Worm (Caenorhabditis elegans): Measurements from ENCODE around the gene Y55F3AM.13.
"Not testable (repeated sequence)": the region's sequence is repeated elsewhere in the genome, so short reads cannot be mapped to it uniquely, and the experiment has no call there.

The Y55F3AM.13 gene

DNA sequence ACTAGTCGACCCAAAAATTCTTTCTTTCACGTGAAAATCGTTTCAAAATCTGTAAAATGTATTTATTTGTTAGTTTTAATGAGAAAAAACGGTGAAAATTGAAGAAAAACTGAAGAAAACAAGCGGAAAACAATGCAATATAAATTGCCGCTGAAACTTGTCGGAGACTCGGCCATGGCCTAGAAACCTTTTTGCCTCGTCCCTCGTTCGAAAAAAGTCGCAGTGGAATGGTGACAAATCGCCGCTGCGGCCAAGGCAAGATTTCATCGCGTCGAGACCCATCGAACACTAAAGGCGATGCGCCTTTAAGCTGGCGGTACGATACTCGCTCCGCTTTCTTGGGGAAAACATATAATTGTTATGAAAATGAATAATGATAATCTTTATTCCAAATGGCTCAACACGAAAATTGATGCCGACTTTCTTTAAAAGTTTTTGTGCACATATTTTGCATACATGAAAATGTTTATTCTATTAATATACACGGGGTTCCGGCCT is 4.4 kb downstream of the Y55F3AM.13 start, which contains the start of gene Y55F3AM.21:
TSS of gene Y55F3AM.21 (minus strand) at position 51 of the 498 bp plus-strand sequence.
- TF ChIP-seq nhr-28, mab-5, cnd-1 (tag; optimal IDR thresholded peaks at IDR 0.05): not testable (repeated sequence)

DNA sequence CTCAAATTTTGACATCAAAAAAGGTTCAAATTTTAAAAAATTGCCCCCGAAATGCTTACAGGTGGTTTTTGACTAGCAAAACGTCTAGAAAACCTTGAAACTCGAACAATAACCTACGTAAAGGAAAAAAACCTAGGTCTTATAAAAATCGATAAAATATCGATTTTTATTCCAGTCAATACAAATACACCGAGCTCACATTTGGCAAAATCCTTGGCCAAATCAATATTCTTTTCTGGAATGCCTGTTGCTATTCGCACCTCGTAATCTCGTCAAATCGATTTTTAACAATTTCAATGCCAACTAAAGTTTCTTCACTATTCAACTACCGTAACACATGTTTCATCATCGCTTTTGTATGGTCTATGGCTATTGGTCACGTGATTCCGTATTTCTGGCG is 9.1 kb downstream of the Y55F3AM.13 start:
- no peak for TF ChIP-seq mab-5 (tag; optimal IDR thresholded peaks at IDR 0.05)

DNA sequence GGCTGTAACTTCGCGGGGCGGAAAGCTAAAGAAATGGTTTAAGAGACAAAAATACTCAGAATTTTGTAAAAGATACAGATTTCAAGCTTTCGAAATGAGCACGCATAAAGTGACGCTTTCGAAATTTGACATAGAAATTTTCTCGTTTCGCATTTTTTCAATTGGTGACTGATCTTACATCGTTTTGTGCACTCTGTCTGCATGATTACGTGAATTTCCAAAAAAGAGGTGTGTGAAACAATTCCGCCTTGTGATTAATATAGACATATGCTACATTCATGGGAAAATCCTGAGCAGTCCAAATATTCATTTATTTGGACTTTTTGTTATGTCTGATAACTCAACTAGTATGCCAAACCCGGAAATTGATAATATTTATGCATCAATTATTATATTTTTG is 10.4 kb downstream of the Y55F3AM.13 start, which contains the start of gene srx-12:
TSS of gene srx-12 (plus strand) at position 301 of the 400 bp plus-strand sequence.
- TF ChIP-seq lin-32 (GFP tag; optimal IDR thresholded peaks at IDR 0.05) = no peak
- TF ChIP-seq mab-5 (tag; optimal IDR thresholded peaks at IDR 0.05) = no peak
- no peak for TF ChIP-seq M03D4.4 (tag; optimal IDR thresholded peaks at IDR 0.05)
- no peak for TF ChIP-seq blmp-1 (tag; optimal IDR thresholded peaks at IDR 0.05)
- TF ChIP-seq ceh-39 (tag; optimal IDR thresholded peaks at IDR 0.05) = no peak
- TF ChIP-seq zip-8 (tag; optimal IDR thresholded peaks at IDR 0.05) = no peak
- TF ChIP-seq elt-3 (tag; optimal IDR thresholded peaks at IDR 0.05) = no peak
- TF ChIP-seq unc-39 (tag; optimal IDR thresholded peaks at IDR 0.05) = no peak
- TF ChIP-seq hlh-1 (tag; optimal IDR thresholded peaks at IDR 0.05) = no peak

DNA sequence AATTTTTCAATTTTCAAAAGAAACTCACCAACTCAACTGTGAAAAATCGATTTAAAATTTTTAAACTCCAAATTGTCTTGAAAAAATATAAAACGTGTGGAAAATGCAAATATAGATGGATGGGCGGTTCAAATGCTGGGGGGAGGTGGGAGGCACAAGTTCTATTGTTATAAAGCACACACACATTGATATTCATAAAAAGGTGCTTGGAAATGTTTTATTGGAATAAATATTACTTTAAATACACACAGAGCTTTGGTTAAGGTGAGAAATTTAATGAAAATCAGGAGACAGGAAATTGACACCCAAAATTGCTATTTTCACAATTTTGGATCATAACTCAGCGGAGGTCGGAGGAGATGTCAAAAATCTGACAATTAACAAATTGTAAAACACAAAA is 11.8 kb downstream of the Y55F3AM.13 start, which contains the start of gene Y55F3AM.11:
TSS of gene Y55F3AM.11 (minus strand) at position 101 of the 400 bp plus-strand sequence.
- TF ChIP-seq lin-13 (tag; optimal IDR thresholded peaks at IDR 0.05) (no peak), mep-1 (tag; optimal IDR thresholded peaks at IDR 0.05) (no peak), sptf-1 (tag; optimal IDR thresholded peaks at IDR 0.05) (no peak), unc-39 (tag; optimal IDR thresholded peaks at IDR 0.05) (no peak), hlh-1 (tag; optimal IDR thresholded peaks at IDR 0.05) (no peak), elt-3 (tag; optimal IDR thresholded peaks at IDR 0.05) (no peak), nhr-2 (tag; optimal IDR thresholded peaks at IDR 0.05) (no peak), snpc-4 (tag; optimal IDR thresholded peaks at IDR 0.05) (no peak), blmp-1 (tag; optimal IDR thresholded peaks at IDR 0.05) (no peak), pha-4 (tag; optimal IDR thresholded peaks at IDR 0.05) (no peak), nhr-76 (tag; optimal IDR thresholded peaks at IDR 0.05) (no peak), mls-2 (tag; optimal IDR thresholded peaks at IDR 0.05) (no peak), lin-32 (GFP tag; optimal IDR thresholded peaks at IDR 0.05) (no peak), ceh-43 (GFP tag; optimal IDR thresholded peaks at IDR 0.05) (no peak), ztf-11 (tag; optimal IDR thresholded peaks at IDR 0.05) (no peak), nhr-28 (tag; optimal IDR thresholded peaks at IDR 0.05) (no peak)

DNA sequence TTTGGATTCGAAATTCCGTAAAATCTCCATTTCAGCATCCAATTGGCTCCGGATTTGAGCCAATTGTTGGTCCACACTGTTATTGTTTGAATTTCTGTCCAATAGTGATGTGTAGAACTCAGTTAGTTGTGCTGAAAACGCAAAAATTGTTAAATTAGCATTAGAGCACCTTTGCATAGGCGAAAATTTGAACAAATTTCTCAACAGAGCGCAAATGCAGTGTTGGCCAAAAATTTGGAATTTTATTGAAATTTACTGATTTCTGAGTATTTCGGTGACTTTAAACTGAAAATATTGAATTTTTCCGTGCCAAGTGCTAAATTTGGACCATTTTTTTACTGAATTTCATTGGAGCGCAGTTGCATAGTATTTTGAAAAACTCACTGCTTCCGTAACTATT is 15.6 kb downstream of the Y55F3AM.13 start:
- TF ChIP-seq zip-8 (tag; optimal IDR thresholded peaks at IDR 0.05) (no peak), nhr-76 (tag; optimal IDR thresholded peaks at IDR 0.05) (no peak), elt-3 (tag; optimal IDR thresholded peaks at IDR 0.05) (no peak), blmp-1 (tag; optimal IDR thresholded peaks at IDR 0.05) (no peak), mls-2 (tag; optimal IDR thresholded peaks at IDR 0.05) (no peak), nhr-28 (tag; optimal IDR thresholded peaks at IDR 0.05) (no peak), sptf-1 (tag; optimal IDR thresholded peaks at IDR 0.05) (no peak), hlh-1 (tag; optimal IDR thresholded peaks at IDR 0.05) (no peak), elt-1 (tag; optimal IDR thresholded peaks at IDR 0.05; ENCODE audit: borderline replicate concordance, insufficient read depth) (no peak), M03D4.4 (tag; optimal IDR thresholded peaks at IDR 0.05) (no peak)

DNA sequence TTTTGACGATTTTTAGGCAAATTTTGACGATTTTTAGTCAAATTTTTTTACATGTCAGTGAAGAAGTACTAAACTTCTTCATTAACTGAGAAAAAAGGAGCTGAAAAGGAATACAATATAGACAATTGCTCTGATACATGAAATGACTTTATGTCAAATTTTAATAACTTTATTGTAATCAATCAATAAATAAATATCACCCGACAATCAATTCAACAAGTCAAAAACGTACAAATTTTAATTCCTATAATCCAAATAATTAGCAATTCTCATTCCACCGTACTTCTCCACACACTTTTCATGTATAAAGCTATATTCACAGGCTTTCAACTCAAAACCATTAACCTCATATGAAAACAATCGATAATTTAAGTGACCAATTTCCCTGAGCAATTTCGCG is 17.6 kb downstream of the Y55F3AM.13 start:
- TF ChIP-seq pha-4 (tag; optimal IDR thresholded peaks at IDR 0.05) (no peak), unc-39 (tag; optimal IDR thresholded peaks at IDR 0.05) (no peak), cnd-1 (tag; optimal IDR thresholded peaks at IDR 0.05) (no peak), mab-5 (tag; optimal IDR thresholded peaks at IDR 0.05) (no peak), lin-32 (GFP tag; optimal IDR thresholded peaks at IDR 0.05) (no peak), nhr-76 (tag; optimal IDR thresholded peaks at IDR 0.05) (no peak), nhr-12 (tag; optimal IDR thresholded peaks at IDR 0.05) (no peak), lsy-2 (tag; optimal IDR thresholded peaks at IDR 0.05) (no peak), ceh-83 (GFP tag; optimal IDR thresholded peaks at IDR 0.05) (no peak), sptf-1 (tag; optimal IDR thresholded peaks at IDR 0.05) (no peak), blmp-1 (tag; optimal IDR thresholded peaks at IDR 0.05) (no peak), elt-1 (tag; optimal IDR thresholded peaks at IDR 0.05; ENCODE audit: borderline replicate concordance, insufficient read depth) (no peak)

DNA sequence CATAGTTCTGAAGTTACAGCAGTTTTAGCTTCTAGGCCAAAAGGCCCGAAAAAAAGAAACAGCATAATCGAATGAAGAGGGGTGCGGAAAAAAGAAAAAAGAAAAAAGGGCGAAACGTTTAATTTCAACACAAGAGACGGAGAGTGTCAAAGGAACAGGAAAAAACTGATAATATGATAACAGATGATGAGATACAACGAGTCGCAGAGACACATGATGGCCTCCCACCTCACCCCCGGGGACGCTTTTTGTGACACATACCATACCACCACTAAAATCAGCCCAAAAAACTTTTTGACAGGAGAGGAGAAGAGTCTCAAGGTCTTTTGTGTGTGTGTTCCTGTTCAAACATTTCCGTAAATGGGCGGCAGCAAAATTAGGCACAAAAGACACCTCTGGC is 21.0 kb downstream of the Y55F3AM.13 start:
- TF ChIP-seq lin-32 (GFP tag; optimal IDR thresholded peaks at IDR 0.05) (no peak), ztf-11 (tag; optimal IDR thresholded peaks at IDR 0.05) (no peak)
